Worm (Caenorhabditis elegans) whole organism, L3 larva: Measurements from ENCODE around the gene srt-56.

Experiments used
- egl-27 ChIP-seq: sonication (generic microtip); optimal IDR thresholded peaks from 4 replicates; lab custom pipeline; 2017; ENCODE audit warnings: missing biosample characterization, missing genetic modification reagents, missing genetic modification characterization
- elt-1 ChIP-seq: fragments of 150-350 bp; optimal IDR thresholded peaks from 2 replicates; lab custom pipeline; 2014; ENCODE audit warnings: missing biosample characterization, missing genetic modification characterization
- nhr-12 ChIP-seq: fragments of 150-350 bp; optimal IDR thresholded peaks from 2 replicates; lab custom pipeline; 2014; ENCODE audit warnings: missing biosample characterization, missing genetic modification characterization
- pha-4 ChIP-seq: fragments of 150-350 bp; optimal IDR thresholded peaks from 2 replicates; lab custom pipeline; 2014; ENCODE audit warnings: missing biosample characterization, missing genetic modification reagents, missing genetic modification characterization
- skn-1 ChIP-seq: fragments of 150-350 bp; optimal IDR thresholded peaks from 2 replicates; lab custom pipeline; 2014; ENCODE audit warnings: missing biosample characterization, missing genetic modification characterization
- snpc-4 ChIP-seq: fragments of 150-350 bp; optimal IDR thresholded peaks from 2 replicates; lab custom pipeline; 2014; ENCODE audit warnings: missing biosample characterization, missing genetic modification characterization

DNA sequence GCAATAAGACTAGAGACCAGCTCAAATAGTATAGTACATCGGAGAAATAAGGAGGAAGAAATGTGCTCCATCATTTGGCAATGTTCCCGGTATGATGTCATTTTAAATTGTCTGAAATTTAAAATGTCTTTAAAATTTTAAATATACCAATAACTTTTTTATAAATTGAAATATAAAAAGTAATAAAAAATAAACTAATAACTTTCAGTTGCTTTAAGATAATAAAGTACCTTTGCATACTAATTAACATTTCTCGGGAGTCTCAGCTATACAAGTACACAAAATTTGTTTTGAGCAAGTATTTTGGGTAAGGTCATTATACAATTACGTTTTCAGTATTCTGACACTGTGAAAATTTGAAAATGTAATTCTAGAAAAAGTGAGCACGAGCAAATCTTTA, 30.2 kb upstream of the srt-56 start, which contains the start of gene srab-6:
- no peak for TF ChIP-seq elt-1 (tag; lab: Kevin White, UChicago)
- no peak for TF ChIP-seq snpc-4
- TF ChIP-seq skn-1 (tag; lab: Kevin White, UChicago): no peak
- TF ChIP-seq egl-27 (tag; lab: Kevin White, UChicago): no peak
- no peak for TF ChIP-seq nhr-12 (tag; lab: Kevin White, UChicago)
- TF ChIP-seq pha-4 (tag; lab: Kevin White, UChicago): no peak
